Fruit fly (Drosophila melanogaster) whole organism, embryonic: ENCODE measurements around the gene Spt7.

Source experiments
- Awh ChIP-seq: fragments of 200-800 bp; sonication (Bioruptor generic); IDR thresholded peaks from 2 replicates; pipeline ENCODE4, ENCODE4 v1.3.6; 2022; ENCODE audit warnings: missing biosample characterization, missing genetic modification characterization
- CG10543 ChIP-seq: fragments of 200-800 bp; sonication (Bioruptor generic); optimal IDR thresholded peaks from 3 replicates; lab custom pipeline; 2017; ENCODE audit warnings: missing biosample characterization, mild to moderate bottlenecking, missing genetic modification characterization, moderate library complexity
- CG11560 ChIP-seq: fragments of 200-800 bp; sonication (Bioruptor generic); IDR thresholded peaks from 3 replicates; pipeline ENCODE4 v1.3.6; 2022; ENCODE audit warnings: missing biosample characterization, missing genetic modification characterization
- CG11696 ChIP-seq: fragments of 200-800 bp; sonication (Bioruptor generic); IDR thresholded peaks from 2 replicates; pipeline ENCODE4 v1.3.6; 2022; ENCODE audit warnings: missing biosample characterization, missing genetic modification characterization
- CG13296 ChIP-seq: fragments of 200-800 bp; sonication (Bioruptor generic); optimal IDR thresholded peaks from 3 replicates; lab custom pipeline; 2018; ENCODE audit warnings: missing biosample characterization, mild to moderate bottlenecking, missing genetic modification characterization
- CG14014 ChIP-seq: fragments of 200-800 bp; sonication (Bioruptor generic); IDR thresholded peaks from 2 replicates; pipeline ENCODE4 v1.3.6; 2022; ENCODE audit warnings: missing biosample characterization, missing genetic modification characterization
- CG15696 ChIP-seq: fragments of 200-800 bp; sonication (Bioruptor generic); optimal IDR thresholded peaks from 2 replicates; lab custom pipeline; 2019; ENCODE audit warnings: missing biosample characterization, mild to moderate bottlenecking, missing genetic modification characterization, moderate library complexity
- CG17359 ChIP-seq: fragments of 200-800 bp; sonication (Bioruptor generic); optimal IDR thresholded peaks from 3 replicates; lab custom pipeline; 2018; ENCODE audit warnings: missing biosample characterization, mild to moderate bottlenecking, missing genetic modification characterization, moderate library complexity
- CG17612 ChIP-seq: fragments of 200-800 bp; sonication (Bioruptor generic); IDR thresholded peaks from 2 replicates; pipeline ENCODE4 v1.3.6; 2022; ENCODE audit warnings: missing biosample characterization, missing genetic modification characterization
- CG2202 ChIP-seq: fragments of 200-800 bp; sonication (Bioruptor generic); optimal IDR thresholded peaks from 2 replicates; lab custom pipeline; 2018; ENCODE audit warnings: missing biosample characterization, mild to moderate bottlenecking, missing genetic modification characterization
- CG34376 ChIP-seq: fragments of 200-800 bp; sonication (Bioruptor generic); optimal IDR thresholded peaks from 2 replicates; lab custom pipeline; 2018; ENCODE audit warnings: missing biosample characterization, mild to moderate bottlenecking, missing genetic modification characterization
- CG4360 ChIP-seq: fragments of 200-800 bp; sonication (Bioruptor generic); IDR thresholded peaks from 2 replicates; pipeline ENCODE4 v1.3.6; 2022; ENCODE audit warnings: missing biosample characterization, missing genetic modification characterization
- CG6254 ChIP-seq: fragments of 200-800 bp; sonication (Bioruptor generic); optimal IDR thresholded peaks from 3 replicates; lab custom pipeline; 2017; ENCODE audit warnings: mild to moderate bottlenecking, missing biosample characterization, missing genetic modification reagents, missing genetic modification characterization
- CG6689 ChIP-seq: fragments of 200-800 bp; sonication (Bioruptor generic); IDR thresholded peaks from 2 replicates; pipeline ENCODE4 v1.3.6; 2022; ENCODE audit warnings: missing biosample characterization, missing genetic modification characterization
- CG6813 ChIP-seq: fragments of 200-800 bp; sonication (Bioruptor generic); optimal IDR thresholded peaks from 2 replicates; lab custom pipeline; 2017; ENCODE audit warnings: missing biosample characterization, missing genetic modification characterization, mild to moderate bottlenecking, moderate library complexity, missing genetic modification reagents
- CG7372 ChIP-seq: fragments of 200-800 bp; sonication (Bioruptor generic); IDR thresholded peaks from 2 replicates; pipeline ENCODE4 v1.3.6; 2022; ENCODE audit warnings: missing biosample characterization, missing genetic modification characterization
- CG7839 ChIP-seq: fragments of 200-800 bp; sonication (Bioruptor generic); optimal IDR thresholded peaks from 3 replicates; lab custom pipeline; 2018; ENCODE audit warnings: missing biosample characterization, mild to moderate bottlenecking, missing genetic modification characterization, moderate library complexity
- CG8924 ChIP-seq: fragments of 200-800 bp; optimal IDR thresholded peaks from 3 replicates; lab custom pipeline; 2019; ENCODE audit warnings: missing biosample characterization, mild to moderate bottlenecking, missing genetic modification characterization, moderate library complexity
- CTCF ChIP-seq: fragments of 200-800 bp; sonication (Bioruptor generic); optimal IDR thresholded peaks from 2 replicates; lab custom pipeline; 2017; ENCODE audit warnings: missing biosample characterization, mild to moderate bottlenecking, missing genetic modification characterization, moderate library complexity
- Deaf1 ChIP-seq: fragments of 200-800 bp; optimal IDR thresholded peaks from 3 replicates; lab custom pipeline; 2019; ENCODE audit warnings: missing biosample characterization, mild to moderate bottlenecking, missing genetic modification characterization, moderate library complexity
- E2f1 ChIP-seq: fragments of 200-800 bp; sonication (Bioruptor generic); IDR thresholded peaks from 2 replicates; pipeline ENCODE4 v1.3.6; 2022; ENCODE audit warnings: missing biosample characterization, missing genetic modification characterization
- ERR ChIP-seq: fragments of 200-800 bp; sonication (Bioruptor generic); optimal IDR thresholded peaks from 2 replicates; lab custom pipeline; 2016; ENCODE audit warnings: missing biosample characterization, missing genetic modification characterization
- HLH3B ChIP-seq: fragments of 200-800 bp; sonication (Bioruptor generic); IDR thresholded peaks from 2 replicates; pipeline ENCODE4 v1.3.6; 2022; ENCODE audit warnings: missing biosample characterization, missing genetic modification characterization
- HLHmδ ChIP-seq: fragments of 200-800 bp; sonication (Bioruptor generic); optimal IDR thresholded peaks from 2 replicates; lab custom pipeline; 2018; ENCODE audit warnings: missing biosample characterization, mild to moderate bottlenecking, missing genetic modification characterization, moderate library complexity
- Lim3 ChIP-seq: fragments of 200-800 bp; sonication (Bioruptor generic); IDR thresholded peaks from 2 replicates; pipeline ENCODE4 v1.3.6; 2022; ENCODE audit warnings: missing biosample characterization, missing genetic modification characterization
- Nf-YC ChIP-seq: fragments of 200-800 bp; optimal IDR thresholded peaks from 3 replicates; lab custom pipeline; 2019; ENCODE audit warnings: missing biosample characterization, mild to moderate bottlenecking, missing genetic modification characterization, moderate library complexity
- Ptx1 ChIP-seq: fragments of 200-800 bp; sonication (Bioruptor generic); IDR thresholded peaks from 2 replicates; pipeline ENCODE4 v1.3.6; 2022; ENCODE audit warnings: missing biosample characterization, missing genetic modification characterization
- Sin3A ChIP-seq: fragments of >200 bp; optimal IDR thresholded peaks from 2 replicates; lab custom pipeline; 2018
- Spps ChIP-seq: fragments of 200-800 bp; sonication (Bioruptor generic); optimal IDR thresholded peaks from 2 replicates; lab custom pipeline; 2018; ENCODE audit warnings: missing biosample characterization, mild to moderate bottlenecking, missing genetic modification characterization
- Xrp1 ChIP-seq: fragments of 200-800 bp; sonication (Bioruptor generic); IDR thresholded peaks from 2 replicates; pipeline ENCODE4 v1.3.6; 2022; ENCODE audit warnings: missing biosample characterization, missing genetic modification characterization
- ab ChIP-seq: fragments of 200-800 bp; sonication (Bioruptor generic); optimal IDR thresholded peaks from 2 replicates; lab custom pipeline; 2016; ENCODE audit warnings: missing biosample characterization, missing genetic modification characterization
- chm ChIP-seq: fragments of 200-800 bp; sonication (Bioruptor generic); IDR thresholded peaks from 2 replicates; pipeline ENCODE4 v1.3.6; 2022; ENCODE audit warnings: missing biosample characterization, missing genetic modification characterization
- chn ChIP-seq: fragments of 200-800 bp; sonication (Bioruptor generic); optimal IDR thresholded peaks from 2 replicates; lab custom pipeline; 2016; ENCODE audit warnings: missing biosample characterization, missing genetic modification characterization
- croc ChIP-seq: fragments of 200-800 bp; sonication (Bioruptor generic); conservative IDR thresholded peaks from 3 replicates; pipeline ENCODE4 v1.3.6; 2022; ENCODE audit warnings: missing biosample characterization, missing genetic modification characterization
- dimm ChIP-seq: fragments of 200-800 bp; sonication (Bioruptor generic); IDR thresholded peaks from 2 replicates; pipeline ENCODE4 v1.3.6; 2022; ENCODE audit warnings: missing biosample characterization, missing genetic modification characterization
- dm ChIP-seq: fragments of 200-800 bp; sonication (Bioruptor generic); optimal IDR thresholded peaks from 3 replicates; lab custom pipeline; 2016; ENCODE audit warnings: missing biosample characterization, missing genetic modification characterization
- fd96Cb ChIP-seq: fragments of 200-800 bp; sonication (Bioruptor generic); optimal IDR thresholded peaks from 2 replicates; lab custom pipeline; 2018; ENCODE audit warnings: missing biosample characterization, mild to moderate bottlenecking, missing genetic modification characterization, moderate library complexity
- fru ChIP-seq: fragments of >200 bp; optimal IDR thresholded peaks from 2 replicates; lab custom pipeline; 2017
- gt ChIP-seq: fragments of 200-800 bp; sonication (Bioruptor generic); IDR thresholded peaks from 2 replicates; pipeline ENCODE4 v1.3.6; 2022; ENCODE audit warnings: missing biosample characterization, missing genetic modification characterization
- h ChIP-seq: fragments of >200 bp; optimal IDR thresholded peaks from 2 replicates; lab custom pipeline; 2017
- ind ChIP-seq: fragments of 200-800 bp; sonication (Bioruptor generic); optimal IDR thresholded peaks from 3 replicates; lab custom pipeline; 2016; ENCODE audit warnings: missing biosample characterization, missing genetic modification characterization
- lab ChIP-seq: fragments of 200-800 bp; sonication (Bioruptor generic); optimal IDR thresholded peaks from 3 replicates; lab custom pipeline; 2017; ENCODE audit warnings: missing biosample characterization, missing genetic modification characterization, mild to moderate bottlenecking, moderate library complexity, missing genetic modification reagents
- pita ChIP-seq: fragments of 200-800 bp; sonication (Bioruptor generic); optimal IDR thresholded peaks from 2 replicates; lab custom pipeline; 2017; ENCODE audit warnings: missing biosample characterization, mild to moderate bottlenecking, missing genetic modification characterization
- psq ChIP-seq: fragments of 200-800 bp; sonication (Bioruptor generic); optimal IDR thresholded peaks from 2 replicates; lab custom pipeline; 2017; ENCODE audit warnings: missing biosample characterization, missing genetic modification characterization
- salm ChIP-seq: fragments of 200-800 bp; sonication (Bioruptor generic); optimal IDR thresholded peaks from 2 replicates; lab custom pipeline; 2018; ENCODE audit warnings: missing biosample characterization, mild to moderate bottlenecking, missing genetic modification characterization
- scrt ChIP-seq: fragments of 200-800 bp; sonication (Bioruptor generic); optimal IDR thresholded peaks from 2 replicates; lab custom pipeline; 2018; ENCODE audit warnings: missing biosample characterization, mild to moderate bottlenecking, missing genetic modification characterization, moderate library complexity
- ttk ChIP-seq: fragments of 200-800 bp; sonication (Bioruptor generic); IDR thresholded peaks from 2 replicates; pipeline ENCODE4 v2.1.2; 2022; ENCODE audit warnings: missing biosample characterization, missing genetic modification characterization
- unc-4 ChIP-seq: fragments of 200-800 bp; sonication (Bioruptor generic); IDR thresholded peaks from 2 replicates; pipeline ENCODE4 v1.3.6; 2022; ENCODE audit warnings: missing biosample characterization, missing genetic modification characterization; ENCODE audit not compliant: partially characterized antibody
- vfl ChIP-seq: fragments of 200-800 bp; sonication (Bioruptor generic); optimal IDR thresholded peaks from 2 replicates; lab custom pipeline; 2016; ENCODE audit warnings: missing biosample characterization, missing genetic modification characterization
- yki ChIP-seq: fragments of >200 bp; optimal IDR thresholded peaks from 3 replicates; lab custom pipeline; 2018

The Spt7 gene

DNA sequence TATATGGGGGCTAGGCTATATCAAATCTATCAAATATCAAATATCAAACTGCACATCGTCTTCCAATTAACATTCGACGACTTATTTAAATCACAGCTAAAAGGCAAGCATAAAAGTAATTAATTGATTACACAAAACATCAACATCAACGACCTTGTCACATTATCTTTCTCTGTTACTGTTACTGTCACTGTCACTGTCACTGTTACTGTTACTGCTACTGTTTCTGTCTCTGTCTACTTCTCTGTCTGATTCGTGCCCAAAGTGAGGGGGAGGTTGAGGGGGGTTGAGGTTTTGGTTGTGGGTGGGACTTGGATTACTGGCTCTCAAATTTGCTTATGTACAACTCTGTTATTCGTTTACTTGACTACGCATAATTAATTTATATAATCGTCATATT, 28.8 kb upstream of the Spt7 start (continued):
- TF ChIP-seq Ptx1 (GFP tag; lab: Robert Waterston, UW): no peak
- no peak for TF ChIP-seq CG11560
- TF ChIP-seq CG6689 (GFP tag; lab: Robert Waterston, UW): no peak
- TF ChIP-seq CG8924 (tag; lab: Kevin White, UChicago): no peak
- TF ChIP-seq Lim3 (GFP tag; lab: Robert Waterston, UW): no peak

DNA sequence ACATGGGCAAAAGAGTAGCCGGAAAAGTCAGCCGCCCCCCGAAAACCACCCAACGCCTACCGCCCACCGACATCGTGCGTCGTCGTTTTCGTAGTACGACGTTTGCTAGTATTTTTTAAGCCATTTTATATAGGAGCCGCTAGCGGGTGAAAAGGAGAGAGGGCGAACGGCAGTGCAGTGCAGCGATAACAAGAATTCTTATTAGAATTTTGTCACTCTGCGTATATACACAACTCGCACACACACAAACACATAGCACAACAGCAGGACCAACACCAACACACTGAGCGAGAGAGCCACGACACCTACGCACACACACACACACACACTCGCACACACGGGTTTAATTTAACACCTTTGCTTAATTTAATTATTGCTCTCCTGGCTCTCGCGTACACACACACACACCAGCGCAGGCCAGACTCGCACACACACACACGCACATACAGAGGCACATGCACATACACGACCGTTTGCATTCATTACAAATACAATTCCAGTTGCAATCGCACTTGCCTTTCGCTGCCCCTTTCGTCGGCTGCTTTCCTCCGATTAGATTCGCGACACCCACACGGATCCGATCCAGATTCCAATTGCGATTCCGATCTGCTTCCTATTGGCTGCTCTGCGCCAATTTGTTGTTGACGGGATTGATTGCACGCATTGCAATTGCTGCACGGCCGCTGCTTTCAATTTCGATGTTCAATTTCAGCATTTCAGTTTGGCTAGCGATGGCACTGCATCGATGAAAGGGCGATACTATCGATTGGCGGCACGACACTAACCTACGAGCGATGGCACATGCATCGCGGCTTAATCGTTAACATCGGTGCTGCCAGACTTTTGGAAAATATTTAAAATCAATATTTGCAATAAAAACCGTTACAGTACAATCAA, 23.2 kb upstream of the Spt7 start, which contains the start of gene Socs16D:
TSS of gene Socs16D (minus strand) at position 758 of the 897 bp plus-strand sequence.
- TF ChIP-seq CG11696 (GFP tag; lab: Robert Waterston, UW): no peak
- TF ChIP-seq CG6254: no peak
- TF ChIP-seq ttk (GFP tag; lab: Robert Waterston, UW): no peak
- TF ChIP-seq HLH3B (GFP tag; lab: Robert Waterston, UW): 0 out of 2 replicates have a peak, but pooled peaks have one; percentile 5
- TF ChIP-seq CG15696 (tag; lab: Kevin White, UChicago): peak; percentile 30
- no peak for TF ChIP-seq salm
- no peak for TF ChIP-seq psq
- no peak for TF ChIP-seq CG17612 (GFP tag; lab: Robert Waterston, UW)
- peak; percentile 18 for TF ChIP-seq vfl (GFP tag; lab: Kevin White, UChicago)
- no peak for TF ChIP-seq fd96Cb
- TF ChIP-seq unc-4 (GFP tag; lab: Robert Waterston, UW): peak; percentile 97
- peak; percentile 13 for TF ChIP-seq pita (GFP tag; lab: Kevin White, UChicago)
- TF ChIP-seq CG6813 (GFP tag; lab: Kevin White, UChicago): no peak
- TF ChIP-seq Awh (GFP tag; lab: Robert Waterston, UW): no peak
- TF ChIP-seq h (lab: Kevin White, UChicago): no peak
- TF ChIP-seq CG13296: peak; percentile 34
- peak; percentile 52 for TF ChIP-seq HLHmδ (GFP tag; lab: Kevin White, UChicago)
- TF ChIP-seq CG2202: no peak
- no peak for TF ChIP-seq fru (lab: Kevin White, UChicago)
- TF ChIP-seq gt (GFP tag; lab: Robert Waterston, UW): no peak
- peak; percentile 68 for TF ChIP-seq Sin3A (lab: Kevin White, UChicago)
- no peak for TF ChIP-seq E2f1
- TF ChIP-seq Nf-YC (tag; lab: Kevin White, UChicago): peak; percentile 24
- TF ChIP-seq chm (GFP tag; lab: Robert Waterston, UW): no peak
- TF ChIP-seq ab (GFP tag; lab: Kevin White, UChicago): no peak
- TF ChIP-seq yki: no peak
- TF ChIP-seq croc (GFP tag; lab: Robert Waterston, UW): no peak
- peak; percentile 52 for TF ChIP-seq lab (GFP tag; lab: Kevin White, UChicago)
- peak; percentile 6 for TF ChIP-seq CG7839 (tag; lab: Kevin White, UChicago)
- TF ChIP-seq CG14014: no peak; the same call in 1 of the 2 replicates
- no peak for TF ChIP-seq Spps (tag; lab: Kevin White, UChicago)
- peak; percentile 25 for TF ChIP-seq scrt (GFP tag; lab: Kevin White, UChicago)
- peak; percentile 2 for TF ChIP-seq chn (GFP tag; lab: Kevin White, UChicago)
- TF ChIP-seq Xrp1 (GFP tag; lab: Robert Waterston, UW): no peak
- peak; percentile 9 for TF ChIP-seq ind
- TF ChIP-seq CG17359: no peak
- no peak for TF ChIP-seq CG10543 (GFP tag; lab: Kevin White, UChicago)
- TF ChIP-seq Deaf1 (tag; lab: Kevin White, UChicago): peak; percentile 86
- peak; percentile 53 for TF ChIP-seq ERR (GFP tag; lab: Kevin White, UChicago)
- TF ChIP-seq dm (GFP tag; lab: Kevin White, UChicago): peak; percentile 56
- no peak for TF ChIP-seq CG4360 (GFP tag; lab: Robert Waterston, UW)
- TF ChIP-seq CG34376 (GFP tag; lab: Kevin White, UChicago): peak; percentile 40
- peak; percentile 5 for TF ChIP-seq CTCF
- no peak for TF ChIP-seq dimm (GFP tag; lab: Robert Waterston, UW)
- no peak for TF ChIP-seq CG7372 (GFP tag; lab: Robert Waterston, UW)
